Worm (Caenorhabditis elegans): ENCODE data around the gene C24D10.5.

DNA sequence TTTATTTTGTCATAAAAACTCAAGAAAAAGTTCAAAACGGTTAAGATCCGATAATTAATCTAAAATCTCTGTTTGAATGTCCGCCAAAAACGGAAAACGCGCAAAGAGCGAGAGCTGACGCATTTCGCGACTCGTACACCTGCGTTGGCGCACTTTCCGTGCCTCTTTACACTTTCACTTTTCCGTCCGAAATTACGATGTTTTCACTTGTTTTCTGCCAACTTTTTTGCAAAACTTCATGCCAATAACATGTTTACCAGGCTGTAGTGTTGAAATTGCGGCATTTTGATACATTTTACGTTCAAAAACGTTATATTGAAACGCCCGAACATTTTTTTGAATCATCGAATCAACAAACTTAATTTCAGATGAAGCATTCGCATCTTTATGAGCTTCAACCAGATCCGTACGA lies 33.9 kb downstream of the C24D10.5 start, which contains the start of gene W03F8.4:
- no peak for TF ChIP-seq aly-2 (tag; optimal IDR thresholded peaks at IDR 0.05)
- no peak for TF ChIP-seq ztf-11 (tag; optimal IDR thresholded peaks at IDR 0.05)
- TF ChIP-seq ZK546.5 (tag; optimal IDR thresholded peaks at IDR 0.05), result peak; percentile 60
- TF ChIP-seq sem-4 (tag; optimal IDR thresholded peaks at IDR 0.05), result peak; percentile 94
- TF ChIP-seq unc-55 (GFP tag; optimal IDR thresholded peaks at IDR 0.05), result peak; percentile 90
- TF ChIP-seq nhr-25 (tag; optimal IDR thresholded peaks at IDR 0.05), result peak; percentile 96
- TF ChIP-seq mbf-1 (tag; optimal IDR thresholded peaks at IDR 0.05), result no peak
- TF ChIP-seq nhr-129 (tag; optimal IDR thresholded peaks at IDR 0.05), result peak; percentile 92

Measured in whole organism, L2 larva.